Fruit fly (Drosophila melanogaster) whole organism, pupa: ENCODE measurements around the gene nxf2.

Experiments used
- CG12605 ChIP-seq: fragments of 200-800 bp; sonication (Bioruptor generic); IDR thresholded peaks from 2 replicates; pipeline ENCODE4 v1.3.6; 2022; ENCODE audit warnings: missing biosample characterization, missing genetic modification characterization
- CG32121 ChIP-seq: fragments of 200-800 bp; sonication (Bioruptor generic); IDR thresholded peaks from 2 replicates; pipeline ENCODE4 v1.3.6; 2022; ENCODE audit warnings: missing biosample characterization, missing genetic modification characterization
- CG34367 ChIP-seq: fragments of 200-800 bp; sonication (Bioruptor generic); optimal IDR thresholded peaks from 2 replicates; lab custom pipeline; 2018; ENCODE audit warnings: missing biosample characterization, mild to moderate bottlenecking, missing genetic modification characterization
- D1 ChIP-seq: fragments of 200-800 bp; sonication (Bioruptor generic); optimal IDR thresholded peaks from 2 replicates; lab custom pipeline; 2018; ENCODE audit warnings: missing biosample characterization, mild to moderate bottlenecking, missing genetic modification characterization, moderate library complexity
- EcR ChIP-seq: fragments of 200-800 bp; sonication (Bioruptor generic); optimal IDR thresholded peaks from 3 replicates; lab custom pipeline; 2019; ENCODE audit warnings: missing biosample characterization, missing genetic modification characterization, mild to moderate bottlenecking, moderate library complexity, missing genetic modification reagents
- rn ChIP-seq: fragments of 200-800 bp; sonication (Bioruptor generic); IDR thresholded peaks from 2 replicates; pipeline ENCODE4 v1.3.6; 2022; ENCODE audit warnings: missing biosample characterization, missing genetic modification characterization

- TF ChIP-seq rn (GFP tag; lab: Robert Waterston, UW) (no peak), CG34367 (tag; lab: Kevin White, UChicago) (no peak), D1 (no peak), CG32121 (no peak), CG12605 (no peak), EcR (no peak)
Observed at dm6 chr3L:16590860-16591259, 10.8 kb upstream of the nxf2 start, which contains the start of gene tra.
